Worm (Caenorhabditis elegans) whole organism, L1 larva: ENCODE results near the gene srbc-77.
A peak's percentile ranks its signal among the peaks of the same experiment; 100 is the strongest.

Experiments used
- C34B4.2 ChIP-seq: sonication (generic microtip); optimal IDR thresholded peaks from 2 replicates; lab custom pipeline; 2017; ENCODE audit warnings: mild to moderate bottlenecking, missing genetic modification characterization, missing compliant biosample characterization
- Y116A8C.19 ChIP-seq: sonication (generic microtip); optimal IDR thresholded peaks from 2 replicates; lab custom pipeline; 2016; ENCODE audit warnings: missing compliant biosample characterization, missing genetic modification characterization, borderline replicate concordance
- aha-1 ChIP-seq: fragments of 150-350 bp; optimal IDR thresholded peaks from 2 replicates; lab custom pipeline; 2014; ENCODE audit warnings: missing biosample characterization, missing genetic modification characterization
- ama-1 ChIP-seq: fragments of 150-350 bp; optimal IDR thresholded peaks from 2 replicates; lab custom pipeline; 2014
- ceh-63 ChIP-seq: fragments of 200-800 bp; sonication (Bioruptor generic); optimal IDR thresholded peaks from 2 replicates; lab custom pipeline; 2018; ENCODE audit warnings: mild to moderate bottlenecking, missing genetic modification characterization, missing compliant biosample characterization
- ceh-8 ChIP-seq: fragments of 200-800 bp; sonication (Bioruptor generic); optimal IDR thresholded peaks from 2 replicates; lab custom pipeline; 2018; ENCODE audit warnings: mild to moderate bottlenecking, missing genetic modification characterization, moderate library complexity, missing compliant biosample characterization
- ceh-88 ChIP-seq: fragments of 200-800 bp; sonication (Bioruptor generic); IDR thresholded peaks from 2 replicates; pipeline ENCODE4 v1.3.6; 2022; ENCODE audit warnings: missing genetic modification characterization, missing compliant biosample characterization
- ceh-90 ChIP-seq: sonication (generic microtip); optimal IDR thresholded peaks from 2 replicates; lab custom pipeline; 2016; ENCODE audit warnings: missing genetic modification characterization, missing compliant biosample characterization
- dsc-1 ChIP-seq: sonication (generic microtip); optimal IDR thresholded peaks from 2 replicates; lab custom pipeline; 2016; ENCODE audit warnings: mild to moderate bottlenecking, missing genetic modification characterization, missing compliant biosample characterization
- egl-27 ChIP-seq, 2 experiments: fragments of 150-350 bp in 1 of 2; sonication (generic microtip); optimal IDR thresholded peaks; 3 replicates each; lab custom pipeline; 2017 to 2018; ENCODE audit warnings: missing biosample characterization in 2 of 2, missing genetic modification characterization in 2 of 2, missing genetic modification reagents in 2 of 2
- elt-2 ChIP-seq: sonication (generic microtip); optimal IDR thresholded peaks from 2 replicates; lab custom pipeline; 2016; ENCODE audit warnings: missing genetic modification characterization, mild to moderate bottlenecking, inconsistent platforms, missing compliant biosample characterization, missing genetic modification reagents
- fkh-10 ChIP-seq: sonication (generic microtip); optimal IDR thresholded peaks from 2 replicates; lab custom pipeline; 2017; ENCODE audit warnings: missing biosample characterization, missing genetic modification reagents, missing genetic modification characterization
- fos-1 ChIP-seq: fragments of 150-350 bp; optimal IDR thresholded peaks from 2 replicates; lab custom pipeline; 2014; ENCODE audit warnings: missing biosample characterization, missing genetic modification characterization
- irx-1 ChIP-seq: sonication (generic microtip); optimal IDR thresholded peaks from 2 replicates; lab custom pipeline; 2016; ENCODE audit warnings: missing genetic modification characterization, missing compliant biosample characterization
- lin-13 ChIP-seq: fragments of 150-350 bp; optimal IDR thresholded peaks from 2 replicates; lab custom pipeline; 2014; ENCODE audit warnings: missing biosample characterization, missing genetic modification reagents, missing genetic modification characterization
- lin-15B ChIP-seq: fragments of 150-350 bp; sonication (generic microtip); optimal IDR thresholded peaks from 3 replicates; lab custom pipeline; 2014; ENCODE audit warnings: missing biosample characterization, missing genetic modification characterization
- lin-35 ChIP-seq, 2 experiments: fragments of 150-350 bp; optimal IDR thresholded peaks; 2 replicates each; lab custom pipeline; 2014; ENCODE audit warnings: missing biosample characterization in 2 of 2, missing genetic modification characterization in 2 of 2, missing genetic modification reagents in 2 of 2
- lin-39 ChIP-seq: fragments of 150-350 bp; optimal IDR thresholded peaks from 2 replicates; lab custom pipeline; 2014; ENCODE audit warnings: missing biosample characterization, missing genetic modification reagents, missing genetic modification characterization
- lir-3 ChIP-seq: sonication (generic microtip); optimal IDR thresholded peaks from 2 replicates; lab custom pipeline; 2016; ENCODE audit warnings: mild to moderate bottlenecking, missing genetic modification characterization, moderate library complexity, missing compliant biosample characterization; ENCODE audit not compliant: poor library complexity
- mdl-1 ChIP-seq, 2 experiments: fragments of 150-350 bp; optimal IDR thresholded peaks; 2 replicates each; lab custom pipeline; 2014 to 2017; ENCODE audit warnings: missing biosample characterization in 2 of 2, missing genetic modification characterization in 2 of 2, inconsistent platforms in 1 of 2
- mep-1 ChIP-seq: fragments of 150-350 bp; optimal IDR thresholded peaks from 2 replicates; lab custom pipeline; 2014; ENCODE audit warnings: missing biosample characterization, missing genetic modification characterization
- nhr-20 ChIP-seq: sonication (generic microtip); optimal IDR thresholded peaks from 2 replicates; lab custom pipeline; 2016; ENCODE audit warnings: mild to moderate bottlenecking, missing genetic modification characterization, missing compliant biosample characterization
- nhr-237 ChIP-seq: fragments of 150-350 bp; optimal IDR thresholded peaks from 2 replicates; lab custom pipeline; 2014; ENCODE audit warnings: missing biosample characterization, missing genetic modification characterization
- nhr-28 ChIP-seq: fragments of 150-350 bp; optimal IDR thresholded peaks from 2 replicates; lab custom pipeline; 2014; ENCODE audit warnings: missing biosample characterization, missing genetic modification characterization
- nhr-47 ChIP-seq: sonication (generic microtip); optimal IDR thresholded peaks from 2 replicates; lab custom pipeline; 2016; ENCODE audit warnings: mild to moderate bottlenecking, missing genetic modification characterization, moderate library complexity, missing compliant biosample characterization
- nhr-71 ChIP-seq: sonication (generic microtip); optimal IDR thresholded peaks from 2 replicates; lab custom pipeline; 2016; ENCODE audit warnings: mild to moderate bottlenecking, missing genetic modification characterization, moderate library complexity, missing compliant biosample characterization
- nhr-76 ChIP-seq: sonication (generic microtip); optimal IDR thresholded peaks from 2 replicates; lab custom pipeline; 2017; ENCODE audit warnings: missing biosample characterization, missing genetic modification characterization
- nhr-77 ChIP-seq: fragments of 150-350 bp; optimal IDR thresholded peaks from 2 replicates; lab custom pipeline; 2014; ENCODE audit warnings: missing biosample characterization, missing genetic modification characterization
- nhr-85 ChIP-seq: sonication (generic microtip); peaks from one replicate; lab custom pipeline; 2016; ENCODE audit warnings: missing genetic modification characterization, inconsistent platforms, missing compliant biosample characterization
- nhr-90 ChIP-seq: sonication (generic microtip); optimal IDR thresholded peaks from 2 replicates; lab custom pipeline; 2016; ENCODE audit warnings: mild to moderate bottlenecking, missing genetic modification characterization, missing compliant biosample characterization; ENCODE audit not compliant: poor library complexity
- rnt-1 ChIP-seq: sonication (generic microtip); optimal IDR thresholded peaks from 2 replicates; lab custom pipeline; 2016; ENCODE audit warnings: mild to moderate bottlenecking, missing genetic modification characterization, moderate library complexity, missing compliant biosample characterization
- snu-23 ChIP-seq: sonication (generic microtip); optimal IDR thresholded peaks from 2 replicates; lab custom pipeline; 2016; ENCODE audit warnings: missing genetic modification characterization, missing compliant biosample characterization
- sox-4 ChIP-seq: sonication (generic microtip); optimal IDR thresholded peaks from 2 replicates; lab custom pipeline; 2016; ENCODE audit warnings: missing genetic modification characterization, missing compliant biosample characterization
- sptf-1 ChIP-seq: fragments of 150-350 bp; optimal IDR thresholded peaks from 2 replicates; lab custom pipeline; 2014; ENCODE audit warnings: missing biosample characterization, missing genetic modification characterization
- sup-37 ChIP-seq: fragments of 200-800 bp; sonication (Bioruptor generic); optimal IDR thresholded peaks from 2 replicates; lab custom pipeline; 2018; ENCODE audit warnings: mild to moderate bottlenecking, missing genetic modification characterization, missing compliant biosample characterization
- swsn-7 ChIP-seq: sonication (generic microtip); optimal IDR thresholded peaks from 2 replicates; lab custom pipeline; 2016; ENCODE audit warnings: missing genetic modification characterization, missing compliant biosample characterization
- tbx-2 ChIP-seq: sonication (generic microtip); optimal IDR thresholded peaks from 2 replicates; lab custom pipeline; 2016; ENCODE audit warnings: missing genetic modification characterization, missing compliant biosample characterization
- tlp-1 ChIP-seq: fragments of 150-350 bp; optimal IDR thresholded peaks from 2 replicates; lab custom pipeline; 2014; ENCODE audit warnings: missing biosample characterization, missing genetic modification characterization
- unc-86 ChIP-seq: sonication (generic microtip); optimal IDR thresholded peaks from 2 replicates; lab custom pipeline; 2016; ENCODE audit warnings: missing genetic modification characterization, missing compliant biosample characterization
- xbp-1 ChIP-seq: sonication (generic microtip); optimal IDR thresholded peaks from 2 replicates; lab custom pipeline; 2016; ENCODE audit warnings: missing genetic modification characterization, missing compliant biosample characterization
- zag-1 ChIP-seq: fragments of 150-350 bp; optimal IDR thresholded peaks from 2 replicates; lab custom pipeline; 2014; ENCODE audit warnings: missing biosample characterization, missing genetic modification characterization
- zip-4 ChIP-seq: fragments of 200-800 bp; sonication (Bioruptor generic); optimal IDR thresholded peaks from 2 replicates; lab custom pipeline; 2018; ENCODE audit warnings: mild to moderate bottlenecking, missing genetic modification characterization, moderate library complexity, missing compliant biosample characterization
- ztf-4 ChIP-seq: fragments of 150-350 bp; optimal IDR thresholded peaks from 2 replicates; lab custom pipeline; 2014; ENCODE audit warnings: missing biosample characterization, missing genetic modification characterization

Gene srbc-77

ce11 chrV:15880705-15881104 lies 49.3 kb upstream of the srbc-77 start (continued):
- TF ChIP-seq swsn-7 (tag; lab: Kevin White, UChicago) (peak; percentile 17), unc-86 (tag; lab: Kevin White, UChicago) (no peak), snu-23 (GFP tag; lab: Kevin White, UChicago) (peak; percentile 37), nhr-76 (tag; lab: Kevin White, UChicago) (no peak), fkh-10 (GFP tag; lab: Kevin White, UChicago) (no peak), tbx-2 (tag; lab: Kevin White, UChicago) (peak; percentile 41), ceh-88 (GFP tag; lab: Robert Waterston, UW) (no peak), C34B4.2 (tag; lab: Kevin White, UChicago) (no peak), irx-1 (tag; lab: Kevin White, UChicago) (peak; percentile 34), zag-1 (tag; lab: Kevin White, UChicago) (no peak), xbp-1 (tag; lab: Kevin White, UChicago) (no peak), ceh-90 (no peak), ztf-4 (no peak), mdl-1 (tag; optimal IDR thresholded peaks at IDR 0.05; lab: Kevin White, UChicago) (peak in 1 of 2 experiments; percentile 20), ceh-8 (GFP tag; lab: Kevin White, UChicago) (no peak), lin-15B (no peak), sox-4 (no peak), nhr-71 (tag; lab: Kevin White, UChicago) (peak; percentile 66), lin-13 (GFP tag; lab: Kevin White, UChicago) (no peak), zip-4 (peak; percentile 76), lir-3 (tag; lab: Kevin White, UChicago) (peak; percentile 48), nhr-28 (tag; lab: Kevin White, UChicago) (peak; percentile 66), ama-1 (no peak), nhr-77 (tag; lab: Kevin White, UChicago) (peak; percentile 11), fos-1 (tag; lab: Kevin White, UChicago) (peak; percentile 16), ceh-63 (GFP tag; lab: Kevin White, UChicago) (no peak), lin-35 (GFP tag; optimal IDR thresholded peaks at IDR 0.05; lab: Kevin White, UChicago) (peak in 1 of 2 experiments; percentile 30), tlp-1 (no peak), sptf-1 (tag; lab: Kevin White, UChicago) (no peak), aha-1 (no peak), dsc-1 (tag; lab: Kevin White, UChicago) (no peak), lin-39 (tag; lab: Kevin White, UChicago) (no peak), sup-37 (no peak), rnt-1 (peak; percentile 4), nhr-237 (tag; lab: Kevin White, UChicago) (peak; percentile 71), nhr-47 (tag; lab: Kevin White, UChicago) (peak; percentile 59)

- no peak for TF ChIP-seq sox-4
- TF ChIP-seq, all 84 proteins: peak for 0
Observed at ce11 chrV:15884698-15885097, 45.3 kb upstream of the srbc-77 start, which contains the start of gene oac-42. oac-42 (minus strand) TSS chrV:15884798.

- no peak for TF ChIP-seq mep-1
- peak; percentile 20 for TF ChIP-seq nhr-85 (tag; lab: Kevin White, UChicago)
Observed at ce11 chrV:15885967-15886366, 44.0 kb upstream of the srbc-77 start, which contains the start of gene T06C12.9. T06C12.9 (minus strand) TSS chrV:15886067.

ce11 chrV:15887708-15888295 lies 42.2 kb upstream of the srbc-77 start:
- peak; percentile 24 for TF ChIP-seq nhr-20
- no peak for TF ChIP-seq Y116A8C.19
- TF ChIP-seq tlp-1: peak; percentile 19
- no peak for TF ChIP-seq egl-27 (tag; optimal IDR thresholded peaks at IDR 0.05; lab: Kevin White, UChicago)
- peak; percentile 18 for TF ChIP-seq nhr-90
- peak; percentile 87 for TF ChIP-seq elt-2
- TF ChIP-seq nhr-47 (tag; lab: Kevin White, UChicago): no peak
- TF ChIP-seq lin-35 (GFP tag; optimal IDR thresholded peaks at IDR 0.05; lab: Kevin White, UChicago): peak in 1 of 2 experiments; percentile 25
- no peak for TF ChIP-seq nhr-71 (tag; lab: Kevin White, UChicago)
